Worm (Caenorhabditis elegans) whole organism, young adult: ENCODE data around the gene paqr-1.
A peak's percentile ranks its signal among the peaks of the same experiment; 100 is the strongest.

ENCODE experiments used
- B0019.2 ChIP-seq: fragments of 200-800 bp; sonication (Bioruptor generic); conservative IDR thresholded peaks from 2 replicates; pipeline ENCODE4 v1.3.6; 2022; ENCODE audit warnings: missing genetic modification reagents, missing genetic modification characterization, missing compliant biosample characterization
- B0035.1 ChIP-seq: sonication (generic microtip); optimal IDR thresholded peaks from 2 replicates; lab custom pipeline; 2016; ENCODE audit warnings: missing genetic modification characterization, mild to moderate bottlenecking, missing compliant biosample characterization, missing genotype, missing genetic modification reagents
- B0336.3 ChIP-seq: fragments of 200-800 bp; sonication (Bioruptor generic); IDR thresholded peaks from 2 replicates; pipeline ENCODE4 v1.3.6; 2022; ENCODE audit warnings: missing genetic modification characterization, missing compliant biosample characterization
- D2030.7 ChIP-seq: fragments of 200-800 bp; sonication (Bioruptor generic); IDR thresholded peaks from 2 replicates; pipeline ENCODE4 v1.3.6; 2022; ENCODE audit warnings: missing genetic modification reagents, missing genetic modification characterization, missing compliant biosample characterization
- F10E7.11 ChIP-seq: sonication (generic microtip); optimal IDR thresholded peaks from 2 replicates; lab custom pipeline; 2017; ENCODE audit warnings: mild to moderate bottlenecking, missing genetic modification characterization, moderate library complexity, missing compliant biosample characterization
- F33H1.4 ChIP-seq: fragments of 200-800 bp; sonication (Bioruptor generic); IDR thresholded peaks from 2 replicates; pipeline ENCODE4 v1.3.6; 2022; ENCODE audit warnings: missing genetic modification reagents, missing genetic modification characterization, missing compliant biosample characterization
- F39B2.1 ChIP-seq: fragments of 200-800 bp; sonication (Bioruptor generic); IDR thresholded peaks from 2 replicates; pipeline ENCODE4 v1.3.6; 2022; ENCODE audit warnings: missing genetic modification reagents, missing genetic modification characterization, missing compliant biosample characterization
- F49E8.2 ChIP-seq: sonication (generic microtip); optimal IDR thresholded peaks from 3 replicates; lab custom pipeline; 2017; ENCODE audit warnings: missing genetic modification characterization, mild to moderate bottlenecking, missing compliant biosample characterization, antibody characterized with exemption, moderate library complexity; ENCODE audit not compliant: insufficient read depth
- F52B5.7 ChIP-seq: sonication (generic microtip); optimal IDR thresholded peaks from 2 replicates; lab custom pipeline; 2016; ENCODE audit warnings: mild to moderate bottlenecking, missing genetic modification characterization, missing compliant biosample characterization
- T07F8.4 ChIP-seq: sonication (generic microtip); optimal IDR thresholded peaks from 2 replicates; lab custom pipeline; 2016; ENCODE audit warnings: mild to moderate bottlenecking, missing genetic modification characterization, moderate library complexity, missing compliant biosample characterization
- Y53G8AR.9 ChIP-seq: fragments of 200-800 bp; sonication (Bioruptor generic); conservative IDR thresholded peaks from 2 replicates; pipeline ENCODE4 v1.3.6; 2022; ENCODE audit warnings: missing genetic modification reagents, missing genetic modification characterization, missing compliant biosample characterization
- Y67H2A.10 ChIP-seq: fragments of 200-800 bp; sonication (Bioruptor generic); conservative IDR thresholded peaks from 2 replicates; pipeline ENCODE4 v1.3.6; 2022; ENCODE audit warnings: missing genetic modification reagents, missing genetic modification characterization, missing compliant biosample characterization
- ceh-79 ChIP-seq: sonication (generic microtip); optimal IDR thresholded peaks from 2 replicates; lab custom pipeline; 2017; ENCODE audit warnings: mild to moderate bottlenecking, missing genetic modification characterization, missing compliant biosample characterization
- ceh-91 ChIP-seq: fragments of 200-800 bp; sonication (Bioruptor generic); IDR thresholded peaks from 2 replicates; pipeline ENCODE4 v1.3.6; 2022; ENCODE audit warnings: missing genetic modification reagents, missing genetic modification characterization, missing compliant biosample characterization
- chd-7 ChIP-seq: sonication (generic microtip); optimal IDR thresholded peaks from 2 replicates; lab custom pipeline; 2016; ENCODE audit warnings: mild to moderate bottlenecking, missing genetic modification characterization, moderate library complexity, missing compliant biosample characterization
- dpff-1 ChIP-seq: sonication (generic microtip); optimal IDR thresholded peaks from 2 replicates; lab custom pipeline; 2017; ENCODE audit warnings: mild to moderate bottlenecking, missing genetic modification characterization, missing compliant biosample characterization
- efl-1 ChIP-seq: fragments of 150-350 bp; optimal IDR thresholded peaks from 2 replicates; lab custom pipeline; 2014; ENCODE audit warnings: missing biosample characterization, missing genetic modification reagents, missing genetic modification characterization
- him-1 ChIP-seq: sonication (generic microtip); optimal IDR thresholded peaks from 2 replicates; lab custom pipeline; 2016; ENCODE audit warnings: missing genotype, missing genetic modification reagents, missing genetic modification characterization, missing compliant biosample characterization
- hmg-20 ChIP-seq: fragments of 200-800 bp; sonication (Bioruptor generic); IDR thresholded peaks from 2 replicates; pipeline ENCODE4 v1.3.6; 2022; ENCODE audit warnings: missing genetic modification reagents, missing genetic modification characterization, missing compliant biosample characterization
- lin-35 ChIP-seq, 3 experiments: fragments of 150-350 bp in 2 of 3; sonication (generic microtip) in 1 of 3; optimal IDR thresholded peaks; 2 replicates each; lab custom pipeline; 2014 to 2018; ENCODE audit warnings: missing biosample characterization in 3 of 3, missing genetic modification characterization in 3 of 3, missing genetic modification reagents in 3 of 3
- lir-1 ChIP-seq: fragments of 200-800 bp; sonication (Bioruptor generic); conservative IDR thresholded peaks from 2 replicates; pipeline ENCODE4 v1.3.6; 2022; ENCODE audit warnings: missing genetic modification reagents, missing genetic modification characterization, missing compliant biosample characterization
- lsl-1 ChIP-seq: fragments of 200-800 bp; sonication (Bioruptor generic); optimal IDR thresholded peaks from 2 replicates; lab custom pipeline; 2018; ENCODE audit warnings: mild to moderate bottlenecking, missing genetic modification characterization, moderate library complexity, missing compliant biosample characterization
- madf-3 ChIP-seq: fragments of 200-800 bp; sonication (Bioruptor generic); IDR thresholded peaks from 2 replicates; pipeline ENCODE4 v1.3.6; 2022; ENCODE audit warnings: missing genetic modification reagents, missing genetic modification characterization, missing compliant biosample characterization
- madf-6 ChIP-seq: fragments of 200-800 bp; sonication (Bioruptor generic); IDR thresholded peaks from 2 replicates; pipeline ENCODE4 v1.3.6; 2022; ENCODE audit warnings: missing genetic modification reagents, missing genetic modification characterization, missing compliant biosample characterization
- nfya-2 ChIP-seq: fragments of 200-800 bp; sonication (Bioruptor generic); IDR thresholded peaks from 2 replicates; pipeline ENCODE4 v1.3.6; 2022; ENCODE audit warnings: missing genetic modification reagents, missing genetic modification characterization, missing compliant biosample characterization
- nfyb-1 ChIP-seq: fragments of 200-800 bp; sonication (Bioruptor generic); IDR thresholded peaks from 2 replicates; pipeline ENCODE4 v1.3.6; 2022; ENCODE audit warnings: missing genetic modification reagents, missing genetic modification characterization, missing compliant biosample characterization
- nhr-120 ChIP-seq: fragments of 200-800 bp; sonication (Bioruptor generic); IDR thresholded peaks from 2 replicates; pipeline ENCODE4 v1.3.6; 2022; ENCODE audit warnings: missing genetic modification characterization, missing compliant biosample characterization
- nhr-179 ChIP-seq: sonication (generic microtip); optimal IDR thresholded peaks from 2 replicates; lab custom pipeline; 2016; ENCODE audit warnings: mild to moderate bottlenecking, missing genetic modification characterization, missing compliant biosample characterization
- nhr-27 ChIP-seq: fragments of 200-800 bp; sonication (Bioruptor generic); optimal IDR thresholded peaks from 2 replicates; lab custom pipeline; 2018; ENCODE audit warnings: mild to moderate bottlenecking, missing genetic modification characterization, moderate library complexity, missing compliant biosample characterization
- nhr-90 ChIP-seq: sonication (generic microtip); optimal IDR thresholded peaks from 2 replicates; lab custom pipeline; 2016; ENCODE audit warnings: missing genotype, mild to moderate bottlenecking, missing genetic modification characterization, missing compliant biosample characterization
- pbrm-1 ChIP-seq: fragments of 200-800 bp; sonication (Bioruptor generic); IDR thresholded peaks from 2 replicates; pipeline ENCODE4 v1.3.6; 2022; ENCODE audit warnings: missing genetic modification reagents, missing genetic modification characterization, missing compliant biosample characterization
- pha-4 ChIP-seq: fragments of 150-350 bp; sonication (generic microtip); optimal IDR thresholded peaks from 2 replicates; lab custom pipeline; 2014; ENCODE audit warnings: missing biosample characterization, missing genetic modification reagents, missing genetic modification characterization
- rcor-1 ChIP-seq: fragments of 200-800 bp; sonication (Bioruptor generic); IDR thresholded peaks from 2 replicates; pipeline ENCODE4 v1.3.6; 2022; ENCODE audit warnings: missing genetic modification reagents, missing genetic modification characterization, missing compliant biosample characterization
- sea-2 ChIP-seq: fragments of 200-800 bp; sonication (Bioruptor generic); IDR thresholded peaks from 2 replicates; pipeline ENCODE4 v1.3.6; 2022; ENCODE audit warnings: missing genetic modification characterization, missing compliant biosample characterization
- snpc-1.3 ChIP-seq: sonication (generic microtip); optimal IDR thresholded peaks from 2 replicates; lab custom pipeline; 2017; ENCODE audit warnings: missing genetic modification characterization, mild to moderate bottlenecking, missing compliant biosample characterization, antibody characterized with exemption, moderate library complexity, missing genotype, missing genetic modification reagents; ENCODE audit not compliant: insufficient read depth
- snpc-4 ChIP-seq, 5 experiments: fragments of 150-350 bp in 1 of 5; sonication (generic microtip) in 4 of 5; optimal IDR thresholded peaks; 2 replicates each; lab custom pipeline; 2014 to 2018; ENCODE audit warnings: missing genetic modification characterization in 5 of 5, missing biosample characterization in 3 of 5, antibody characterized with exemption in 2 of 5, mild to moderate bottlenecking in 2 of 5, missing compliant biosample characterization in 2 of 5, missing genotype in 2 of 5, moderate library complexity in 2 of 5, missing genetic modification reagents in 1 of 5
- tbp1 ChIP-seq: fragments of 200-800 bp; sonication (Bioruptor generic); optimal IDR thresholded peaks from 2 replicates; lab custom pipeline; 2018; ENCODE audit warnings: mild to moderate bottlenecking, missing genetic modification characterization, missing compliant biosample characterization
- tbx-9 ChIP-seq: sonication (generic microtip); optimal IDR thresholded peaks from 2 replicates; lab custom pipeline; 2016; ENCODE audit warnings: borderline replicate concordance, missing genetic modification characterization, inconsistent platforms, missing compliant biosample characterization
- unc-62 ChIP-seq: fragments of 150-350 bp; optimal IDR thresholded peaks from 2 replicates; lab custom pipeline; 2014; ENCODE audit warnings: missing biosample characterization, missing genetic modification reagents, missing genetic modification characterization
- xnd-1 ChIP-seq: sonication (generic microtip); optimal IDR thresholded peaks from 2 replicates; lab custom pipeline; 2016; ENCODE audit warnings: missing genotype, missing genetic modification reagents, missing genetic modification characterization, missing compliant biosample characterization
- zfh-2 ChIP-seq: fragments of 200-800 bp; sonication (Bioruptor generic); conservative IDR thresholded peaks from 2 replicates; pipeline ENCODE4 v1.3.6; 2022; ENCODE audit warnings: missing genetic modification reagents, missing genetic modification characterization, missing compliant biosample characterization
- ztf-22 ChIP-seq: fragments of 200-800 bp; sonication (Bioruptor generic); optimal IDR thresholded peaks from 2 replicates; lab custom pipeline; 2018; ENCODE audit warnings: mild to moderate bottlenecking, missing genetic modification characterization, moderate library complexity, missing compliant biosample characterization

Gene paqr-1

DNA sequence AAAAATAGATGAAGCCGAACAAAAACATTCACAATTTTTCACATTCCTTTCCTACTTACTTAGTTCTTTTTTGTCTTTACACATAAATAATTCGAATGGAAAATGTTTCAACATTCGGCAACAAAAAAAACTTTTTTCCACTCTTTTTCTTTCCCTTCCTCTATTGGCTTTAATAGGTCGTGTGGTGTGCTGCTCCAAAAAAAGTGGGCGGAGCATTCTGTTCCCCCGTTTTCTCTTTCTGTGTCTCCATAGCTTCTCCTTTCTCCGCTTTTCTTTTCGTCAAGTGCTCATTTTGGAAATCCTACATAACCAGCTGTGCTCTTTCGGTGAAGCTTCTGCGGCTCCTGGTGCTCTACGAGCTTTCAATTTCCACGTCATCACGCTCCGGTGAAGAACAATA lies 13.8 kb downstream of the paqr-1 start, which contains the start of gene C01G5.25:
TSS of gene C01G5.25 (plus strand) at position 250 of the 400 bp plus-strand sequence.
- no peak for TF ChIP-seq him-1
- TF ChIP-seq F52B5.7 (tag; lab: Kevin White, UChicago), result no peak
- no peak for TF ChIP-seq ztf-22 (GFP tag; lab: Kevin White, UChicago)
- TF ChIP-seq madf-6 (GFP tag; lab: Robert Waterston, UW), result no peak
- no peak for TF ChIP-seq nhr-27 (tag; lab: Kevin White, UChicago)
- TF ChIP-seq lir-1 (GFP tag; lab: Robert Waterston, UW), result no peak
- no peak for TF ChIP-seq lin-35 (GFP tag; optimal IDR thresholded peaks at IDR 0.05; lab: Kevin White, UChicago)
- TF ChIP-seq dpff-1, result no peak
- no peak for TF ChIP-seq xnd-1 (tag; lab: Kevin White, UChicago)
- TF ChIP-seq B0035.1 (tag; lab: Kevin White, UChicago), result no peak
- TF ChIP-seq sea-2 (GFP tag; lab: Robert Waterston, UW), result no peak
- no peak for TF ChIP-seq unc-62 (GFP tag; lab: Kevin White, UChicago)

DNA sequence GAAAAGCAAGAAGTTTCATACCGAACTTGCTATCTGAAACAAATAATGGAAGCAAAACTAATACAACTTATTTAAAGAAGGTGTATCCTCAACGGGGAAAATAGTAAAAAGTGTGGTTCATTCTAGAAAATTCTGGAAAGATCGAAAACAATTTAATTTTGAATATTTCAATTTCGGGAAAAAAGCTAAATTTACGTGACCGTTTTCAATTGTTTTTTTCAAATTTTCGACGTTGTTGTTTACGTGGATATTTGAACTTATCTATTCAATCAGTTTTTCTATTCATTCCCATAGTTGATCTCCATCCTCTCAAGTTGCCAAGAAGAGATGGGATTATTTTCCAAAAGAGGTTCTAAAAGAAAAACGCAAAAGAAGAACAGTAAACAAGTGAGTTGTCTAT lies 19.3 kb downstream of the paqr-1 start, which contains the start of gene C01G5.3:
TSS of gene C01G5.3 (plus strand) at position 301 of the 400 bp plus-strand sequence.
- TF ChIP-seq nhr-120 (GFP tag; lab: Robert Waterston, UW) (no peak), T07F8.4 (tag; lab: Kevin White, UChicago) (no peak), pbrm-1 (GFP tag; lab: Robert Waterston, UW) (no peak), F49E8.2 (tag; lab: Kevin White, UChicago) (no peak), nfya-2 (GFP tag; lab: Robert Waterston, UW) (no peak), zfh-2 (no peak), tbx-9 (no peak)

DNA sequence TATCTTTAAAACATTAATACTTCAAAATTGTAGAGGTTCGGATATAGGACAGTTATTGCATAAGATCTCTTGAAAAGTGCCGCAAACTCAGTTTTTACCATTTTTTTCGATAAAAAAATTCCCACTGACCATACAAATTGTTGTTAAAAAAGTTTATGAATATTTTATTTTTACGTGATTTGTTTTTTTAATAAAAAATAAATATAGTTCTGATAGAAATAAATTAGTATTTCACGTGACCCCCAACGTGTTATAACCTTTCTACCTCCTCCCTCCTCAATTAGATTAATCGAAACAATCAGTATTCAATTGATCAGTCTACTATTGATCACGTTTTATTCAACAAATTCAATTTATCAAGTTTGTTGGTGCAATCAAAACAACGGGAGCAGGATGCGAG lies 23.8 kb downstream of the paqr-1 start, which contains the start of gene C01G5.4:
TSS of gene C01G5.4 (plus strand) at position 301 of the 400 bp plus-strand sequence.
- no peak for TF ChIP-seq F52B5.7 (tag; lab: Kevin White, UChicago)
- TF ChIP-seq Y67H2A.10 (GFP tag; lab: Robert Waterston, UW), result no peak
- TF ChIP-seq pha-4, result no peak
- no peak for TF ChIP-seq tbp1
- no peak for TF ChIP-seq T07F8.4 (tag; lab: Kevin White, UChicago)
- TF ChIP-seq F10E7.11, result no peak
- TF ChIP-seq madf-3 (GFP tag; lab: Robert Waterston, UW), result no peak
- no peak for TF ChIP-seq chd-7 (tag; lab: Kevin White, UChicago)
- no peak for TF ChIP-seq nhr-90

DNA sequence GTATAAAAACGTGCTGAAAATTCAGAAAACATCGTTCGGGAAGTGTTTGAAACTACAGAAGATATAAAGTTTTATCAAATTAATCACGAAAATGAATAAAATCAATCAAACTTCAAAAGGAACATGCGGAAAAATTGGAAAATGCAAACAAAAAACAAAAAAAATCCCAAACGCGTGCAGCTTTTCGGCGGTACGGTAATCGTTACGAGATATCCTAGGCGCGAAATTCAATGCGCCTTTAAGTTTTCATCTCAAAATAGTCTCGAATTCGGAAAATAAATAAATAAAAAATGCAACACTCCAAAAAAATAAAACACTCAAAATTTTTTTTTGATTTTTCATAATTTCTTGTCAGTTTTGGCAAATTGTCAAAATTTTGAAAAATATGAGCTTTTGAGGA lies 25.4 kb downstream of the paqr-1 start:
- TF ChIP-seq F39B2.1 (GFP tag; lab: Robert Waterston, UW), result no peak
- TF ChIP-seq lsl-1, result peak; percentile 70
- TF ChIP-seq snpc-1.3 (tag; lab: Kevin White, UChicago), result peak; percentile 14
- no peak for TF ChIP-seq ceh-91 (GFP tag; lab: Robert Waterston, UW)
- no peak for TF ChIP-seq nfyb-1
- TF ChIP-seq rcor-1 (GFP tag; lab: Robert Waterston, UW), result no peak
- TF ChIP-seq Y53G8AR.9 (GFP tag; lab: Robert Waterston, UW), result no peak
- no peak for TF ChIP-seq nhr-179 (tag; lab: Kevin White, UChicago)
- no peak for TF ChIP-seq ceh-79 (tag; lab: Kevin White, UChicago)
- TF ChIP-seq D2030.7 (GFP tag; lab: Robert Waterston, UW), result no peak
- no peak for TF ChIP-seq snpc-4 (GFP tag; optimal IDR thresholded peaks at IDR 0.05; lab: Kevin White, UChicago)
- peak in 3 of 4 experiments; percentile 62 to 86 (median 80) for TF ChIP-seq snpc-4 (tag; optimal IDR thresholded peaks at IDR 0.05; lab: Kevin White, UChicago)
- TF ChIP-seq xnd-1 (tag; lab: Kevin White, UChicago), result no peak
- no peak for TF ChIP-seq B0336.3 (GFP tag; lab: Robert Waterston, UW)
- no peak for TF ChIP-seq B0019.2 (GFP tag; lab: Robert Waterston, UW)
- peak; percentile 11; the same call in 1 of the 2 replicates for TF ChIP-seq madf-6 (GFP tag; lab: Robert Waterston, UW)
- no peak for TF ChIP-seq hmg-20 (GFP tag; lab: Robert Waterston, UW)
- peak; percentile 32 for TF ChIP-seq efl-1 (GFP tag; lab: Kevin White, UChicago)
- peak; percentile 72 for TF ChIP-seq F33H1.4 (GFP tag; lab: Robert Waterston, UW)
- TF ChIP-seq, all 124 proteins: peak for 6
